Worm (Caenorhabditis elegans) whole organism, L4 larva: ENCODE results near the gene srsx-34.

Experiments used
- F10B5.3 ChIP-seq: sonication (generic microtip); optimal IDR thresholded peaks from 2 replicates; lab custom pipeline; 2016; ENCODE audit warnings: mild to moderate bottlenecking, missing genetic modification characterization, missing compliant biosample characterization
- daf-16 ChIP-seq, 3 experiments: sonication (generic microtip); optimal IDR thresholded peaks; 2 replicates each; lab custom pipeline; 2016 to 2017; ENCODE audit warnings: missing genetic modification characterization in 3 of 3, missing genetic modification reagents in 3 of 3, mild to moderate bottlenecking in 2 of 3, missing compliant biosample characterization in 2 of 3, missing biosample characterization in 1 of 3, moderate library complexity in 1 of 3
- dpl-1 ChIP-seq: fragments of 150-350 bp; optimal IDR thresholded peaks from 2 replicates; lab custom pipeline; 2014; ENCODE audit warnings: missing biosample characterization, missing genetic modification reagents, missing genetic modification characterization
- mxl-2 ChIP-seq: fragments of 200-800 bp; sonication (Bioruptor generic); conservative IDR thresholded peaks from 2 replicates; pipeline ENCODE4 v1.3.6; 2022; ENCODE audit warnings: missing genetic modification reagents, missing genetic modification characterization, missing compliant biosample characterization
- nhr-10 ChIP-seq: fragments of 150-350 bp; optimal IDR thresholded peaks from 2 replicates; lab custom pipeline; 2014; ENCODE audit warnings: missing biosample characterization, missing genetic modification characterization
- nhr-11 ChIP-seq: fragments of 150-350 bp; optimal IDR thresholded peaks from 2 replicates; lab custom pipeline; 2014; ENCODE audit warnings: missing biosample characterization, missing genetic modification characterization
- nhr-237 ChIP-seq: sonication (generic microtip); optimal IDR thresholded peaks from 2 replicates; lab custom pipeline; 2017; ENCODE audit warnings: missing biosample characterization, missing genetic modification characterization
- unc-62 ChIP-seq, 3 experiments: fragments of 150-350 bp in 1 of 3; sonication (generic microtip); optimal IDR thresholded peaks in 2 of 3; peaks in 1 of 3; 1 replicate in 1 of 3; 2 replicates in 2 of 3; lab custom pipeline; 2014 to 2017; ENCODE audit warnings: missing biosample characterization in 3 of 3, missing genetic modification characterization in 3 of 3, missing genetic modification reagents in 3 of 3, missing genotype in 1 of 3

DNA sequence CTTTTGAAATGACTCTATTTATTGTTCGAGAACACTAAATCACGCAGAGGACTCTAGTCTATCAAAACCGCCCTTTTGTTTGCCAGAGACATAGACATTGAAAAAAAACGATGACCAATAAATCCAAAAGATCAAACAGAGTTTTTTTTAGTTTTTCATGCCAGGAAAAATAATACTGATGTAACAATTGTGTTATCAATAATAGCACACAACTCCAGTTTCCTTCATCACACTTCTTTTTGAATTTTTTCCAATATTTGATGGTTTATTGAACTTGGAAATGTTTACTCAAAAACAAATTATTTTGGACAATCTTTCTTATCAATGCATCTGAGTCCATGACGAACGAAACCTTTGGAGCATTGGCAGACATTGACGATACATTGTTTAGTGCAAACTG is 18.2 kb downstream of the srsx-34 start, which contains the start of gene C25E10.8:
- no peak for TF ChIP-seq mxl-2 (GFP tag; lab: Robert Waterston, UW)
- no peak for TF ChIP-seq nhr-10 (tag; lab: Kevin White, UChicago)
- no peak for TF ChIP-seq unc-62 (GFP tag; optimal IDR thresholded peaks at IDR 0.05 in 1 of 2; lab: Kevin White, UChicago)
- TF ChIP-seq unc-62 (tag; optimal IDR thresholded peaks at IDR 0.05; lab: Kevin White, UChicago) = no peak
- no peak for TF ChIP-seq F10B5.3 (tag; lab: Kevin White, UChicago)
- no peak for TF ChIP-seq nhr-11 (tag; lab: Kevin White, UChicago)
- no peak for TF ChIP-seq daf-16 (GFP tag; optimal IDR thresholded peaks at IDR 0.05; lab: Kevin White, UChicago)
- no peak for TF ChIP-seq daf-16 (tag; optimal IDR thresholded peaks at IDR 0.05; lab: Kevin White, UChicago)
- TF ChIP-seq dpl-1 (GFP tag; lab: Kevin White, UChicago) = no peak
- no peak for TF ChIP-seq nhr-237 (tag; lab: Kevin White, UChicago)
